Fruit fly (Drosophila melanogaster): ENCODE results near the gene Polr2B.

Polr2B gene

dm6 chr3R:14122347-14122812 lies 3.2 kb upstream of the Polr2B start, which contains the start of the genes Abi and twf (continued):
- TF ChIP-seq wor (GFP tag; IDR thresholded peaks at IDR 0.05): no peak
- peak; percentile 67 for TF ChIP-seq CG18599 (GFP tag; optimal IDR thresholded peaks at IDR 0.05)
- peak; percentile 65 for TF ChIP-seq Atf6 (GFP tag; IDR thresholded peaks at IDR 0.05)
- TF ChIP-seq sqz (GFP tag; optimal IDR thresholded peaks at IDR 0.05): no peak
- peak; percentile 54; the same call in 1 of the 2 replicates for TF ChIP-seq CG14014 (GFP tag; IDR thresholded peaks at IDR 0.05)
- TF ChIP-seq CG3065 (GFP tag; optimal IDR thresholded peaks at IDR 0.05): peak; percentile 39
- TF ChIP-seq HLHmδ (GFP tag; optimal IDR thresholded peaks at IDR 0.05): no peak
- TF ChIP-seq CG6765 (GFP tag; optimal IDR thresholded peaks at IDR 0.05): no peak
- peak; percentile 15 for TF ChIP-seq salm (tag; optimal IDR thresholded peaks at IDR 0.05)
- peak; percentile 90 for TF ChIP-seq YL-1 (GFP tag; optimal IDR thresholded peaks at IDR 0.05)
- peak; percentile 43 for TF ChIP-seq Atf3 (GFP tag; optimal IDR thresholded peaks at IDR 0.05)
- TF ChIP-seq CG4730 (GFP tag; IDR thresholded peaks at IDR 0.05): no peak
- TF ChIP-seq fu2 (GFP tag; optimal IDR thresholded peaks at IDR 0.05): peak; percentile 74
- peak; percentile 47 for TF ChIP-seq CG10543 (GFP tag; optimal IDR thresholded peaks at IDR 0.05)
- TF ChIP-seq Ptx1 (GFP tag; IDR thresholded peaks at IDR 0.05): peak; percentile 71
- TF ChIP-seq CG4820 (GFP tag; optimal IDR thresholded peaks at IDR 0.05): peak; percentile 73
- peak; percentile 82 for TF ChIP-seq row (GFP tag; IDR thresholded peaks at IDR 0.05)
- TF ChIP-seq Spps (tag; optimal IDR thresholded peaks at IDR 0.05): peak; percentile 29
- no peak for TF ChIP-seq ATbp (GFP tag; optimal IDR thresholded peaks at IDR 0.05)
- peak; percentile 75 for TF ChIP-seq CG12942 (GFP tag; optimal IDR thresholded peaks at IDR 0.05)
- 0 out of 2 replicates have a peak, but pooled peaks have one; percentile 8 for TF ChIP-seq Dref (GFP tag; IDR thresholded peaks at IDR 0.05)
- TF ChIP-seq shn (GFP tag; optimal IDR thresholded peaks at IDR 0.05): peak; percentile 39
- TF ChIP-seq CG31224 (GFP tag; IDR thresholded peaks at IDR 0.05): peak; percentile 33; the same call in 1 of the 2 replicates
- TF ChIP-seq pb (GFP tag; optimal IDR thresholded peaks at IDR 0.05): no peak
- TF ChIP-seq mld (GFP tag; IDR thresholded peaks at IDR 0.05; ENCODE audit: partially characterized antibody): no peak
- peak; percentile 20 for TF ChIP-seq emc (GFP tag; optimal IDR thresholded peaks at IDR 0.05)
- peak; percentile 59 for TF ChIP-seq unpg (GFP tag; optimal IDR thresholded peaks at IDR 0.05)
- TF ChIP-seq dan (GFP tag; IDR thresholded peaks at IDR 0.05): no peak
- TF ChIP-seq CG18619 (GFP tag; optimal IDR thresholded peaks at IDR 0.05): peak; percentile 45
- peak; percentile 25 for TF ChIP-seq nerfin-1 (tag; optimal IDR thresholded peaks at IDR 0.05)
- TF ChIP-seq CG3726 (GFP tag; IDR thresholded peaks at IDR 0.05): 0 out of 3 replicates have a peak, but pooled peaks have one; percentile 38
- TF ChIP-seq Camta (GFP tag; optimal IDR thresholded peaks at IDR 0.05): peak; percentile 64
- TF ChIP-seq CG10267 (tag; optimal IDR thresholded peaks at IDR 0.05): peak; percentile 97
- no peak for TF ChIP-seq pan (optimal IDR thresholded peaks at IDR 0.05)
- peak in 1 of 2 experiments; percentile 77 for TF ChIP-seq pan (GFP tag; optimal IDR thresholded peaks at IDR 0.05 in 1 of 2, IDR thresholded peaks at IDR 0.05 in 1 of 2)
- peak; percentile 42 for TF ChIP-seq sd (tag; optimal IDR thresholded peaks at IDR 0.05)
- peak; percentile 60; the same call in 1 of the 2 replicates for TF ChIP-seq stc (GFP tag; IDR thresholded peaks at IDR 0.05)
- TF ChIP-seq CG13424 (tag; optimal IDR thresholded peaks at IDR 0.05): peak; percentile 67
- peak; percentile 73 for TF ChIP-seq lbe (GFP tag; optimal IDR thresholded peaks at IDR 0.05)
- TF ChIP-seq CG13624 (GFP tag; optimal IDR thresholded peaks at IDR 0.05): peak; percentile 39
- TF ChIP-seq jing (GFP tag; optimal IDR thresholded peaks at IDR 0.05): no peak
- peak; percentile 60 for TF ChIP-seq CG8388 (GFP tag; optimal IDR thresholded peaks at IDR 0.05)
- TF ChIP-seq D19B (GFP tag; optimal IDR thresholded peaks at IDR 0.05): no peak
- TF ChIP-seq E2f1 (GFP tag; IDR thresholded peaks at IDR 0.05): peak; percentile 45; the same call in 1 of the 2 replicates
- peak in 1 of 2 experiments; percentile 79 for TF ChIP-seq insv (GFP tag; optimal IDR thresholded peaks at IDR 0.05)
- TF ChIP-seq CG13296 (GFP tag; optimal IDR thresholded peaks at IDR 0.05): peak; percentile 23
- no peak for TF ChIP-seq chinmo (GFP tag; IDR thresholded peaks at IDR 0.05; ENCODE audit: partially characterized antibody)
- TF ChIP-seq knrl (GFP tag; IDR thresholded peaks at IDR 0.05; ENCODE audit: partially characterized antibody): no peak
- peak; percentile 35 for TF ChIP-seq CG30431 (GFP tag; optimal IDR thresholded peaks at IDR 0.05)
- peak; percentile 79 for TF ChIP-seq stwl (tag; optimal IDR thresholded peaks at IDR 0.05)

Data from whole organism, embryonic.